Worm (Caenorhabditis elegans): Measurements from ENCODE around the gene C03A3.9.

Gene C03A3.9

DNA sequence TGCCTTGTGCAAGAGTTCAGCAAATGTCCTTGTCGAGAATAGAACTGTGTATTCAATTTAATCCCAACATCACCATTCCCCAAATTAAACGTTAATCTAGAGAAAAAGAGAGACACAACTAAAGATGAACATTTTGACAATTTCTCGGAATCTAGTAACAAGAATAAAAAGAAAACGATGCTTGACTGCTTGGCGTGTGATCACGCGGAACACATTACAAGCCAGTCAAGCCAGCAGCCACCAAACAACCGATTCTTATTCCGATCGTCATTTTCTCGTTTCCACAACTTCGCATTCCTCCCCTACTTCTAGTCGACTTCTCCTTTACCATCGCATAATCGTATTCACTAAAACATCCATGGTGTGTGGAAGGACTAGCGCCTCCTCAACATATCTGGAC, 17.4 kb upstream of the C03A3.9 start:
- TF ChIP-seq C08G9.2 (tag; optimal IDR thresholded peaks at IDR 0.05) (no peak), fax-1 (tag; optimal IDR thresholded peaks at IDR 0.05) (no peak), fkh-10 (GFP tag; optimal IDR thresholded peaks at IDR 0.05) (no peak), unc-86 (tag; optimal IDR thresholded peaks at IDR 0.05) (no peak), nhr-232 (tag; optimal IDR thresholded peaks at IDR 0.05) (no peak), F13H6.1 (tag; optimal IDR thresholded peaks at IDR 0.05) (no peak), dve-1 (tag; optimal IDR thresholded peaks at IDR 0.05) (no peak), madf-2 (tag; optimal IDR thresholded peaks at IDR 0.05) (no peak), tbx-7 (tag; optimal IDR thresholded peaks at IDR 0.05) (no peak), unc-3 (GFP tag; conservative IDR thresholded peaks at IDR 0.05) (no peak), unc-3 (tag; optimal IDR thresholded peaks at IDR 0.05) (no peak), nhr-11 (tag; optimal IDR thresholded peaks at IDR 0.05) (no peak), pha-2 (tag; optimal IDR thresholded peaks at IDR 0.05) (no peak), ceh-9 (tag; optimal IDR thresholded peaks at IDR 0.05) (no peak), pha-4 (tag; optimal IDR thresholded peaks at IDR 0.05) (no peak), ceh-31 (tag; optimal IDR thresholded peaks at IDR 0.05) (no peak), gmeb-2 (tag; optimal IDR thresholded peaks at IDR 0.05) (no peak), ceh-18 (tag; optimal IDR thresholded peaks at IDR 0.05) (no peak), hlh-8 (tag; optimal IDR thresholded peaks at IDR 0.05) (no peak), ets-4 (tag; optimal IDR thresholded peaks at IDR 0.05) (no peak)

ce11 chrX:11250983-11251382, 15.8 kb upstream of the C03A3.9 start:
- no peak for TF ChIP-seq ceh-14 (tag; optimal IDR thresholded peaks at IDR 0.05)
- no peak for TF ChIP-seq ceh-6 (GFP tag; optimal IDR thresholded peaks at IDR 0.05)
- no peak for TF ChIP-seq mec-3 (tag; optimal IDR thresholded peaks at IDR 0.05; ENCODE audit: borderline replicate concordance)
- TF ChIP-seq elt-2 (tag; optimal IDR thresholded peaks at IDR 0.05): peak; percentile 83
- TF ChIP-seq nhr-232 (tag; optimal IDR thresholded peaks at IDR 0.05): no peak

- no peak for TF ChIP-seq elt-4 (tag; optimal IDR thresholded peaks at IDR 0.05)
Observed at ce11 chrX:11251928-11252327, 14.9 kb upstream of the C03A3.9 start.

ce11 chrX:11252429-11252828, 14.4 kb upstream of the C03A3.9 start:
- TF ChIP-seq F13H6.1 (tag; optimal IDR thresholded peaks at IDR 0.05) (peak; percentile 23), dmd-4 (tag; optimal IDR thresholded peaks at IDR 0.05; ENCODE audit: borderline replicate concordance) (no peak), ceh-34 (tag; optimal IDR thresholded peaks at IDR 0.05) (peak; percentile 38), ceh-24 (tag; optimal IDR thresholded peaks at IDR 0.05) (peak; percentile 5), elt-2 (tag; optimal IDR thresholded peaks at IDR 0.05) (peak; percentile 74), pha-2 (tag; optimal IDR thresholded peaks at IDR 0.05) (no peak), ref-2 (tag; optimal IDR thresholded peaks at IDR 0.05) (peak; percentile 75), nhr-11 (tag; optimal IDR thresholded peaks at IDR 0.05) (no peak), fax-1 (tag; optimal IDR thresholded peaks at IDR 0.05) (peak; percentile 42), sox-4 (tag; optimal IDR thresholded peaks at IDR 0.05) (peak; percentile 45), zip-5 (tag; optimal IDR thresholded peaks at IDR 0.05) (peak; percentile 25), unc-3 (GFP tag; conservative IDR thresholded peaks at IDR 0.05) (peak; percentile 70; the same call in 1 of the 2 replicates), unc-3 (tag; optimal IDR thresholded peaks at IDR 0.05) (peak; percentile 24), ama-1 (optimal IDR thresholded peaks at IDR 0.05) (no peak), tbx-2 (tag; optimal IDR thresholded peaks at IDR 0.05) (peak; percentile 34), unc-42 (tag; optimal IDR thresholded peaks at IDR 0.05) (no peak), lin-11 (tag; optimal IDR thresholded peaks at IDR 0.05) (peak; percentile 48), ttx-3 (tag; optimal IDR thresholded peaks at IDR 0.05) (peak; percentile 55), Y22D7AL.16 (tag; optimal IDR thresholded peaks at IDR 0.05) (no peak), sox-2 (GFP tag; IDR thresholded peaks at IDR 0.05) (no peak; the same call in 1 of the 2 replicates), nhr-232 (tag; optimal IDR thresholded peaks at IDR 0.05) (peak; percentile 13), ets-4 (tag; optimal IDR thresholded peaks at IDR 0.05) (peak; percentile 30), sdc-2 (tag; optimal IDR thresholded peaks at IDR 0.05) (peak; percentile 61), gmeb-2 (tag; optimal IDR thresholded peaks at IDR 0.05) (peak; percentile 46), syd-9 (tag; optimal IDR thresholded peaks at IDR 0.05) (peak; percentile 31), pros-1 (tag; optimal IDR thresholded peaks at IDR 0.05) (no peak), hlh-15 (tag; optimal IDR thresholded peaks at IDR 0.05) (peak; percentile 55), C08G9.2 (tag; optimal IDR thresholded peaks at IDR 0.05) (peak; percentile 56), madf-2 (tag; optimal IDR thresholded peaks at IDR 0.05) (peak; percentile 56), ahr-1 (tag; optimal IDR thresholded peaks at IDR 0.05) (no peak), odd-2 (tag; optimal IDR thresholded peaks at IDR 0.05) (no peak), elt-4 (tag; optimal IDR thresholded peaks at IDR 0.05) (no peak), C38D4.7 (GFP tag; optimal IDR thresholded peaks at IDR 0.05) (peak; percentile 46), eyg-1 (tag; optimal IDR thresholded peaks at IDR 0.05) (no peak), fkh-10 (GFP tag; optimal IDR thresholded peaks at IDR 0.05) (no peak), hlh-8 (tag; optimal IDR thresholded peaks at IDR 0.05) (no peak), mec-3 (tag; optimal IDR thresholded peaks at IDR 0.05; ENCODE audit: borderline replicate concordance) (no peak)
